Worm (Caenorhabditis elegans) whole organism, L1 larva: ENCODE measurements around the gene EEED8.13.

Source experiments
- C16A3.4 ChIP-seq: fragments of 150-350 bp; optimal IDR thresholded peaks from 2 replicates; lab custom pipeline; 2014; ENCODE audit warnings: missing biosample characterization, missing genetic modification characterization
- Y116A8C.19 ChIP-seq: sonication (generic microtip); optimal IDR thresholded peaks from 2 replicates; lab custom pipeline; 2016; ENCODE audit warnings: missing compliant biosample characterization, missing genetic modification characterization, borderline replicate concordance
- ceh-82 ChIP-seq, 3 experiments: fragments of 150-350 bp in 1 of 3; sonication (generic microtip) in 2 of 3; optimal IDR thresholded peaks; 2 replicates each; lab custom pipeline; 2014 to 2017; ENCODE audit warnings: missing biosample characterization in 3 of 3, missing genetic modification characterization in 3 of 3
- ces-1 ChIP-seq: fragments of 150-350 bp; optimal IDR thresholded peaks from 2 replicates; lab custom pipeline; 2014; ENCODE audit warnings: missing biosample characterization, missing genetic modification reagents, missing genetic modification characterization
- dpl-1 ChIP-seq, 3 experiments: fragments of 150-350 bp in 2 of 3; sonication (generic microtip) in 1 of 3; optimal IDR thresholded peaks; 2 replicates each; lab custom pipeline; 2014 to 2017; ENCODE audit warnings: missing biosample characterization in 3 of 3, missing genetic modification characterization in 3 of 3, missing genetic modification reagents in 3 of 3
- egl-27 ChIP-seq, 2 experiments: fragments of 150-350 bp in 1 of 2; sonication (generic microtip); optimal IDR thresholded peaks; 3 replicates each; lab custom pipeline; 2017 to 2018; ENCODE audit warnings: missing biosample characterization in 2 of 2, missing genetic modification characterization in 2 of 2, missing genetic modification reagents in 2 of 2
- elt-3 ChIP-seq, 6 experiments: fragments of 150-350 bp in 1 of 6; sonication (generic microtip); optimal IDR thresholded peaks; 2 replicates each; lab custom pipeline; 2017 to 2018; ENCODE audit warnings: missing biosample characterization in 6 of 6, missing genetic modification characterization in 6 of 6, inconsistent platforms in 1 of 6
- lin-13 ChIP-seq: fragments of 150-350 bp; optimal IDR thresholded peaks from 2 replicates; lab custom pipeline; 2014; ENCODE audit warnings: missing biosample characterization, missing genetic modification reagents, missing genetic modification characterization
- nhr-12 ChIP-seq: sonication (generic microtip); optimal IDR thresholded peaks from 2 replicates; lab custom pipeline; 2017; ENCODE audit warnings: missing biosample characterization, missing genetic modification characterization
- nhr-90 ChIP-seq: sonication (generic microtip); optimal IDR thresholded peaks from 2 replicates; lab custom pipeline; 2016; ENCODE audit warnings: mild to moderate bottlenecking, missing genetic modification characterization, missing compliant biosample characterization; ENCODE audit not compliant: poor library complexity
- skn-1 ChIP-seq: fragments of 150-350 bp; optimal IDR thresholded peaks from 2 replicates; lab custom pipeline; 2014; ENCODE audit warnings: missing biosample characterization, missing genetic modification characterization
- unc-130 ChIP-seq: fragments of 150-350 bp; optimal IDR thresholded peaks from 2 replicates; lab custom pipeline; 2017; ENCODE audit warnings: missing biosample characterization, missing genetic modification characterization, inconsistent platforms
- unc-62 ChIP-seq: fragments of 150-350 bp; optimal IDR thresholded peaks from 2 replicates; lab custom pipeline; 2014; ENCODE audit warnings: missing biosample characterization, missing genetic modification reagents, missing genetic modification characterization

DNA sequence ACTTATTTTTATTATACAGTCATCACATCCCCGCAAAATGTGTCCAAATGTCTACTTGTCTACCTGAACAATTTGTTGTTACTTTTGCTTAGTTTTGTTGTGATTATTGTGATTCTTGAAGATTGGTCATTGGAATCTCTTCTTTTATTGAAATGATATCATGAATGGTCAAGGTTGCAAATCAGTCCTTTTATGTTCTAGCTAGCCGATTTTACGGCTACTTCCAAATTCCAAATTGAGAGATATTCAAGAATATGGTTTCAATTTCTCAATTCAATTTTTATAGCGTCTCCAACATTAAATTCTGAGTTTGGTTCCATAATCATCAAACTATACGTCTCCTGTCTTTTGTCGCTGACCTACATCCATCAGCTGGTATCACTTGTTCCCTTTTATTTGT is 38.9 kb upstream of the EEED8.13 start:
- TF ChIP-seq nhr-12 (no peak), C16A3.4 (tag; lab: Kevin White, UChicago) (no peak), elt-3 (tag; optimal IDR thresholded peaks at IDR 0.05; lab: Kevin White, UChicago) (no peak), lin-13 (GFP tag; lab: Kevin White, UChicago) (no peak), ceh-82 (tag; optimal IDR thresholded peaks at IDR 0.05; lab: Kevin White, UChicago) (no peak), egl-27 (tag; optimal IDR thresholded peaks at IDR 0.05; lab: Kevin White, UChicago) (no peak), unc-130 (tag; lab: Kevin White, UChicago) (no peak), dpl-1 (GFP tag; optimal IDR thresholded peaks at IDR 0.05; lab: Kevin White, UChicago) (no peak), nhr-90 (no peak), unc-62 (GFP tag; lab: Kevin White, UChicago) (no peak), skn-1 (tag; lab: Kevin White, UChicago) (no peak), ces-1 (GFP tag; lab: Kevin White, UChicago) (no peak), Y116A8C.19 (tag; lab: Kevin White, UChicago) (no peak)
